Worm (Caenorhabditis elegans) whole organism, L1 larva: Measurements from ENCODE around the gene gpa-4.

ENCODE experiments used
- ama-1 ChIP-seq: fragments of 150-350 bp; optimal IDR thresholded peaks from 2 replicates; lab custom pipeline; 2014
- efl-1 ChIP-seq, 4 experiments: fragments of 150-350 bp; optimal IDR thresholded peaks in 3 of 4; peaks in 1 of 4; 1 replicate in 1 of 4; 2 replicates in 3 of 4; lab custom pipeline; 2014; ENCODE audit warnings: missing biosample characterization in 2 of 4, missing genetic modification characterization in 2 of 4, missing genetic modification reagents in 2 of 4
- grh-1 ChIP-seq: fragments of 200-800 bp; sonication (Bioruptor generic); IDR thresholded peaks from 2 replicates; pipeline ENCODE4 v1.3.6; 2022; ENCODE audit warnings: missing genetic modification reagents, missing genetic modification characterization, missing compliant biosample characterization
- skn-1 ChIP-seq: fragments of 150-350 bp; optimal IDR thresholded peaks from 2 replicates; lab custom pipeline; 2014; ENCODE audit warnings: missing biosample characterization, missing genetic modification characterization
- sptf-1 ChIP-seq: fragments of 150-350 bp; optimal IDR thresholded peaks from 2 replicates; lab custom pipeline; 2014; ENCODE audit warnings: missing biosample characterization, missing genetic modification characterization

- TF ChIP-seq sptf-1 (tag; lab: Kevin White, UChicago) (no peak), efl-1 (optimal IDR thresholded peaks at IDR 0.05; lab: Kevin White, UChicago) (no peak), efl-1 (GFP tag; optimal IDR thresholded peaks at IDR 0.05 in 1 of 2; lab: Kevin White, UChicago) (peak in 1 of 2 experiments; percentile 10), ama-1 (lab: Kevin White, UChicago) (no peak), skn-1 (no peak), grh-1 (no peak)
Measured at ce11 chrIV:426597-426996, 25.1 kb downstream of the gpa-4 start.
